Worm (Caenorhabditis elegans): ENCODE measurements around the gene nhr-67.

Gene nhr-67

ce11 chrIV:11180077-11180476 lies 10.5 kb downstream of the nhr-67 start:
- no peak for TF ChIP-seq irx-1 (tag; optimal IDR thresholded peaks at IDR 0.05)
- peak; percentile 4 for TF ChIP-seq mep-1 (tag; optimal IDR thresholded peaks at IDR 0.05)

ce11 chrIV:11183013-11183412 lies 13.5 kb downstream of the nhr-67 start, which contains the start of gene prx-14:
prx-14 (plus strand) TSS chrIV:11183132.
- no peak for TF ChIP-seq F16B12.6 (tag; optimal IDR thresholded peaks at IDR 0.05)
- peak; percentile 49 for TF ChIP-seq elt-2 (tag; optimal IDR thresholded peaks at IDR 0.05)
- TF ChIP-seq efl-1 (optimal IDR thresholded peaks at IDR 0.05) = no peak
- peak in 1 of 2 experiments; percentile 14 for TF ChIP-seq efl-1 (GFP tag; optimal IDR thresholded peaks at IDR 0.05 in 1 of 2)
- TF ChIP-seq sox-4 (tag; optimal IDR thresholded peaks at IDR 0.05) = no peak

- TF ChIP-seq fkh-10 (GFP tag; optimal IDR thresholded peaks at IDR 0.05) = no peak
- TF ChIP-seq alr-1 (tag; optimal IDR thresholded peaks at IDR 0.05; ENCODE audit: borderline replicate concordance) = no peak
- TF ChIP-seq mab-9 (GFP tag; IDR thresholded peaks at IDR 0.05) = no peak
- TF ChIP-seq C04F5.9 (tag; optimal IDR thresholded peaks at IDR 0.05) = no peak
- TF ChIP-seq hlh-4 (tag; optimal IDR thresholded peaks at IDR 0.05) = no peak
- TF ChIP-seq irx-1 (tag; optimal IDR thresholded peaks at IDR 0.05) = no peak
- TF ChIP-seq nhr-77 (tag; optimal IDR thresholded peaks at IDR 0.05) = no peak
- no peak for TF ChIP-seq nhr-76 (tag; optimal IDR thresholded peaks at IDR 0.05)
- TF ChIP-seq nhr-12 (tag; optimal IDR thresholded peaks at IDR 0.05) = no peak
- no peak for TF ChIP-seq snu-23 (GFP tag; optimal IDR thresholded peaks at IDR 0.05)
- TF ChIP-seq fkh-4 (tag; optimal IDR thresholded peaks at IDR 0.05; ENCODE audit: borderline replicate concordance) = no peak
- TF ChIP-seq ceh-63 (GFP tag; optimal IDR thresholded peaks at IDR 0.05) = no peak
- TF ChIP-seq lir-3 (tag; optimal IDR thresholded peaks at IDR 0.05; ENCODE audit: poor library complexity) = no peak
- TF ChIP-seq unc-98 (GFP tag; IDR thresholded peaks at IDR 0.05) = no peak
- TF ChIP-seq xbp-1 (tag; optimal IDR thresholded peaks at IDR 0.05) = no peak
- TF ChIP-seq grh-1 (GFP tag; IDR thresholded peaks at IDR 0.05) = no peak
Measured at ce11 chrIV:11183991-11184390, 14.4 kb downstream of the nhr-67 start, which contains the start of gene nuaf-3. nuaf-3 (plus strand) TSS chrIV:11184291.

ce11 chrIV:11186729-11187128 lies 17.2 kb downstream of the nhr-67 start, which contains the start of gene sdz-27:
sdz-27 (plus strand) TSS chrIV:11187029.
- TF ChIP-seq nhr-84 (tag; optimal IDR thresholded peaks at IDR 0.05) (no peak), lsy-2 (tag; optimal IDR thresholded peaks at IDR 0.05) (no peak), nhr-237 (tag; optimal IDR thresholded peaks at IDR 0.05) (no peak), ceh-63 (GFP tag; optimal IDR thresholded peaks at IDR 0.05) (no peak), nhr-11 (tag; optimal IDR thresholded peaks at IDR 0.05) (no peak), lir-3 (tag; optimal IDR thresholded peaks at IDR 0.05; ENCODE audit: poor library complexity) (no peak), dpl-1 (GFP tag; optimal IDR thresholded peaks at IDR 0.05) (no peak), lin-35 (GFP tag; optimal IDR thresholded peaks at IDR 0.05) (no peak), vab-15 (tag; optimal IDR thresholded peaks at IDR 0.05) (no peak), C16A3.4 (tag; optimal IDR thresholded peaks at IDR 0.05) (no peak)

- TF ChIP-seq swsn-7 (tag; optimal IDR thresholded peaks at IDR 0.05) (no peak), C04F5.9 (tag; optimal IDR thresholded peaks at IDR 0.05) (no peak), snpc-4 (tag; optimal IDR thresholded peaks at IDR 0.05) (no peak), C34B4.2 (tag; optimal IDR thresholded peaks at IDR 0.05) (no peak)
Measured at ce11 chrIV:11189411-11189810, 19.9 kb downstream of the nhr-67 start, which contains the start of gene fbxb-79. fbxb-79 (minus strand) TSS chrIV:11189511.

- TF ChIP-seq rnt-1 (tag; optimal IDR thresholded peaks at IDR 0.05) (peak; percentile 2), isw-1 (GFP tag; IDR thresholded peaks at IDR 0.05) (peak; percentile 15; the same call in 1 of the 2 replicates)
Measured at ce11 chrIV:11198983-11199382, 29.4 kb downstream of the nhr-67 start, which contains the start of gene R07H5.16. R07H5.16 (plus strand) TSS chrIV:11199330.
